Worm (Caenorhabditis elegans): ENCODE data around the gene srg-61.

Gene srg-61

ce11 chrV:2703299-2703698, 36.8 kb downstream of the srg-61 start:
- TF ChIP-seq ceh-2 (tag; optimal IDR thresholded peaks at IDR 0.05) = no peak
- TF ChIP-seq sdc-2 (tag; optimal IDR thresholded peaks at IDR 0.05) = no peak
- TF ChIP-seq K02D7.2 (tag; optimal IDR thresholded peaks at IDR 0.05) = no peak
- no peak for TF ChIP-seq zip-5 (tag; optimal IDR thresholded peaks at IDR 0.05)
- no peak for TF ChIP-seq che-1 (tag; optimal IDR thresholded peaks at IDR 0.05)
- TF ChIP-seq mec-3 (tag; optimal IDR thresholded peaks at IDR 0.05; ENCODE audit: borderline replicate concordance) = no peak
- no peak for TF ChIP-seq ahr-1 (tag; optimal IDR thresholded peaks at IDR 0.05)
- TF ChIP-seq pha-2 (tag; optimal IDR thresholded peaks at IDR 0.05) = no peak
- TF ChIP-seq ceh-6 (GFP tag; optimal IDR thresholded peaks at IDR 0.05) = no peak

ce11 chrV:2702883-2703282, 37.2 kb downstream of the srg-61 start:
- TF ChIP-seq lim-6 (tag; optimal IDR thresholded peaks at IDR 0.05) (no peak), madf-2 (tag; optimal IDR thresholded peaks at IDR 0.05) (no peak), pros-1 (tag; optimal IDR thresholded peaks at IDR 0.05) (no peak), dmd-4 (tag; optimal IDR thresholded peaks at IDR 0.05; ENCODE audit: borderline replicate concordance) (no peak), C38D4.7 (GFP tag; optimal IDR thresholded peaks at IDR 0.05) (no peak), ztf-16 (tag; optimal IDR thresholded peaks at IDR 0.05) (no peak), ref-2 (tag; optimal IDR thresholded peaks at IDR 0.05) (no peak), elt-4 (tag; optimal IDR thresholded peaks at IDR 0.05) (peak; percentile 7)

ce11 chrV:2698826-2699225, 41.3 kb downstream of the srg-61 start, which contains the start of gene nuo-5:
Gene nuo-5 (plus strand): TSS chrV:2698972.
- TF ChIP-seq gmeb-2 (tag; optimal IDR thresholded peaks at IDR 0.05) (no peak), K09A11.1 (tag; optimal IDR thresholded peaks at IDR 0.05; ENCODE audit: insufficient read depth) (no peak), ceh-30 (tag; optimal IDR thresholded peaks at IDR 0.05) (no peak), hlh-6 (tag; optimal IDR thresholded peaks at IDR 0.05) (no peak), Y22D7AL.16 (tag; optimal IDR thresholded peaks at IDR 0.05) (no peak), ceh-24 (tag; optimal IDR thresholded peaks at IDR 0.05) (no peak), T23F11.4 (GFP tag; optimal IDR thresholded peaks at IDR 0.05) (no peak), ceh-34 (tag; optimal IDR thresholded peaks at IDR 0.05) (no peak), zip-5 (tag; optimal IDR thresholded peaks at IDR 0.05) (no peak), ttx-3 (tag; optimal IDR thresholded peaks at IDR 0.05) (no peak), mec-3 (tag; optimal IDR thresholded peaks at IDR 0.05; ENCODE audit: borderline replicate concordance) (no peak), unc-55 (GFP tag; optimal IDR thresholded peaks at IDR 0.05) (no peak), pha-4 (tag; optimal IDR thresholded peaks at IDR 0.05) (no peak), lin-11 (tag; optimal IDR thresholded peaks at IDR 0.05) (no peak), madf-2 (tag; optimal IDR thresholded peaks at IDR 0.05) (no peak), rnt-1 (tag; optimal IDR thresholded peaks at IDR 0.05) (no peak), dmd-4 (tag; optimal IDR thresholded peaks at IDR 0.05; ENCODE audit: borderline replicate concordance) (no peak), ahr-1 (tag; optimal IDR thresholded peaks at IDR 0.05) (no peak), ceh-9 (tag; optimal IDR thresholded peaks at IDR 0.05) (no peak), K02D7.2 (tag; optimal IDR thresholded peaks at IDR 0.05) (no peak)

ce11 chrV:2697693-2698092, 42.4 kb downstream of the srg-61 start:
- TF ChIP-seq npax-4 (tag; optimal IDR thresholded peaks at IDR 0.05) (no peak), elt-2 (tag; optimal IDR thresholded peaks at IDR 0.05) (peak; percentile 8), C08G9.2 (tag; optimal IDR thresholded peaks at IDR 0.05) (no peak), lin-11 (tag; optimal IDR thresholded peaks at IDR 0.05) (no peak), unc-86 (tag; optimal IDR thresholded peaks at IDR 0.05) (peak; percentile 40), zip-5 (tag; optimal IDR thresholded peaks at IDR 0.05) (peak; percentile 20), tbx-7 (tag; optimal IDR thresholded peaks at IDR 0.05) (no peak), pqm-1 (tag; optimal IDR thresholded peaks at IDR 0.05) (no peak), ttx-3 (tag; optimal IDR thresholded peaks at IDR 0.05) (peak; percentile 34), T23F11.4 (GFP tag; optimal IDR thresholded peaks at IDR 0.05) (no peak)

Data from whole organism, late embryonic.